Fruit fly (Drosophila melanogaster): ENCODE measurements around the gene SecS.

SecS gene

DNA sequence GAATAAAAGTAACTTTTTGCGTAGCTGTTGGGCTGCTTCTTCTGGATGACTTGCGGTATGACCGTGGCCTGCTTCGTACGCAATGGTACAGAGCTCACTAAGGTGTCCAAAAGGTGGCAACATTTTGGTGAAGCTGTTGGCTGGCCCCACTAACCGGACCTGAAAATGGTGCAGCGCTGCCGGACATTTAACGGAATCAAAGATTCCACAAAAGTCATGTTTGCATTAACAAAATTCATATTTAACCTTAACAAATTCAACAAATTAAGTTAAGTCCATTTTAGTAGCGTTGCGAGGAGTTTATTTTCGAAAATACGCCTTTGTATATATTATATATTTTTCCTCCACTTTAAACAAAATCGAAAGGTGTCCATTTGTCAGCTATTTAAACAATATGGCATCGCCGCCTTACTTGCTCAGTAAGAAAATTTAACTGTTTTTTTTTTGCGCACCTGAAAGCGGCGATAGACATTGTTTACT, at the start of gene SecS, which contains the start of gene kra:
SecS (plus strand) TSS at position 390 of the 480 bp plus-strand sequence.
kra (minus strand) TSS at position 93 of the 480 bp plus-strand sequence.
- no peak for TF ChIP-seq fd96Ca (GFP tag; IDR thresholded peaks at IDR 0.05)
- TF ChIP-seq CG13204 (GFP tag; optimal IDR thresholded peaks at IDR 0.05): no peak
- no peak for TF ChIP-seq rn (GFP tag; IDR thresholded peaks at IDR 0.05)
- peak; percentile 32 for TF ChIP-seq CG8159 (tag; optimal IDR thresholded peaks at IDR 0.05)
- TF ChIP-seq CG10348 (GFP tag; IDR thresholded peaks at IDR 0.05): no peak
- TF ChIP-seq CG8301 (tag; optimal IDR thresholded peaks at IDR 0.05): peak; percentile 11
- TF ChIP-seq CG17806 (tag; optimal IDR thresholded peaks at IDR 0.05): peak; percentile 29
- TF ChIP-seq CG15710 (tag; optimal IDR thresholded peaks at IDR 0.05): peak; percentile 38
- no peak for TF ChIP-seq Pif1B (GFP tag; optimal IDR thresholded peaks at IDR 0.05)
- peak; percentile 35 for TF ChIP-seq Snoo (tag; optimal IDR thresholded peaks at IDR 0.05)
- peak; percentile 40 for TF ChIP-seq CG9948 (tag; optimal IDR thresholded peaks at IDR 0.05)
- TF ChIP-seq CG34367 (tag; optimal IDR thresholded peaks at IDR 0.05): peak; percentile 11
- TF ChIP-seq CG4496 (GFP tag; IDR thresholded peaks at IDR 0.05): no peak

DNA sequence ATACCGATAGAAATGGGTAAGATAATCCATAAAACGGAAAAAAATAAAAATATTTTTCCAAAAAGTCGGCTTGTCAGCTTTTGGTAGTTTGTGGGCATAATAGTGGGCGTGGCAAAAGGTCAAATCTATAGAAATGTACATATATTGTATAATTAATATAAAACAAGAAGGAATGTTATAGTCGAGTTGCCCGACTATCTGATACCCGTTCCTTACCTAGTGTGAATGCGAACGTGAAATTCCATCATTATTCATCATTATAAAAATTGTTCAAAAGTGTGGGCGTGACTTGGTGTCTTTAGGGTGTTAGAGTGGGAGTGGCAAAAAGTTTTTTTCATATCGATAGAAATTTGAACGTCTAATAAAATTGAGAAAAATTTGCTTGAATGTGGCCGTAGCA, 49.6 kb upstream of the SecS start:
- TF ChIP-seq Pif1A (GFP tag; optimal IDR thresholded peaks at IDR 0.05): no peak
- TF ChIP-seq fd96Ca (GFP tag; IDR thresholded peaks at IDR 0.05): no peak
- TF ChIP-seq EcR (GFP tag; optimal IDR thresholded peaks at IDR 0.05): no peak
- TF ChIP-seq rn (GFP tag; IDR thresholded peaks at IDR 0.05): no peak
- no peak for TF ChIP-seq CG13204 (GFP tag; optimal IDR thresholded peaks at IDR 0.05)

dm6 chr3R:5554082-5554481, 47.2 kb upstream of the SecS start, which contains the start of gene Pcmt:
Gene Pcmt, minus strand, starts transcription at chr3R:5554316.
- TF ChIP-seq CG14655 (GFP tag; optimal IDR thresholded peaks at IDR 0.05) (no peak), rn (GFP tag; IDR thresholded peaks at IDR 0.05) (no peak), EcR (GFP tag; optimal IDR thresholded peaks at IDR 0.05) (no peak), CG15710 (tag; optimal IDR thresholded peaks at IDR 0.05) (no peak), CG34367 (tag; optimal IDR thresholded peaks at IDR 0.05) (no peak), CG12605 (GFP tag; IDR thresholded peaks at IDR 0.05) (no peak), CG13204 (GFP tag; optimal IDR thresholded peaks at IDR 0.05) (no peak), Snoo (tag; optimal IDR thresholded peaks at IDR 0.05) (no peak), CG10348 (GFP tag; IDR thresholded peaks at IDR 0.05) (no peak), CG4496 (GFP tag; IDR thresholded peaks at IDR 0.05) (no peak), CG8159 (tag; optimal IDR thresholded peaks at IDR 0.05) (no peak), CG8301 (tag; optimal IDR thresholded peaks at IDR 0.05) (no peak), Ets98B (GFP tag; IDR thresholded peaks at IDR 0.05) (no peak), gl (tag; optimal IDR thresholded peaks at IDR 0.05) (no peak), Pif1B (GFP tag; optimal IDR thresholded peaks at IDR 0.05) (no peak), CG9948 (tag; optimal IDR thresholded peaks at IDR 0.05) (no peak), CG17806 (tag; optimal IDR thresholded peaks at IDR 0.05) (no peak), fd96Ca (GFP tag; IDR thresholded peaks at IDR 0.05) (no peak), Pif1A (GFP tag; optimal IDR thresholded peaks at IDR 0.05) (no peak), CG32121 (GFP tag; IDR thresholded peaks at IDR 0.05) (no peak)

DNA sequence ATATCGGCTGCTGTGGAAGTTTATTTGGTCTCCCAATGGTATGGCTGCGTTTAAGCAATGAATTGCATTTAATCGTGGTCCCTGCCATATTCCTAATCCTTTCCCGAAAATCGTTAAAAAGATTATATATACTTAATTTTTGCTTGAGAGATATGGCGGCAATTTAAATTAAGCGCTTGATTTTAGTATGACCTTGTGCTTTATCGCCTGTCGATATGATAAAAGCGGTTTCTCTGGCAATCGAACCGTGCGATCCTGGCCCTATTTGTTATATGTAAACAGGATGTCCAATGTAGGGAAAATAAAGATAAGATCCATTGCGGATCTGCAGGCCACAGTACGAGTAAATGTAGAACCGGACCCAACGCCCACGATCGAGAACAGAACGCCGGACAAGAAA, 46.4 kb upstream of the SecS start, which contains the start of gene Snm1:
Snm1 (plus strand) TSS at position 233 of the 400 bp plus-strand sequence.
- TF ChIP-seq CG34367 (tag; optimal IDR thresholded peaks at IDR 0.05) (no peak), CG4496 (GFP tag; IDR thresholded peaks at IDR 0.05) (0 out of 3 replicates have a peak, but pooled peaks have one; percentile 21)

DNA sequence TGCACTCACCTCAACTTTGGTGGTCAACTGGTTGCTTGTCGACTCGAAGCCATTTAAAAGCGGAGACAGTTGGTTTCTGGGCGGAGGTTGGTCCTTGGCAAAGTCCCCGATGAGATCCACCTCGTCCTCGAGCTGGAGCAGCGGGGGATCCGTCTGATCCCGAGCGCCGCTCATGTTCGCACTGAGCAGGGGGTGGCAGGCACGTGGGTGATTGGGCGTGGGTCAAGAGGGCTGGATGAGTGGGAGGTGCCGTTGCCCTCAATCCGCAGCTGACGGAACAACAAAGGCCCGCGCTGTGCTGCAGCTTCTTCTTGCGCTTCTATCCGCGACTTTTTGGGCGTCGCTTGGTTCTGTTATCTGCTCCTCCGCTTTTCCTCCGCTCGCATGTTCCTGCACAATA, 38.3 kb upstream of the SecS start:
- TF ChIP-seq CG32121 (GFP tag; IDR thresholded peaks at IDR 0.05): no peak
- no peak for TF ChIP-seq Pif1B (GFP tag; optimal IDR thresholded peaks at IDR 0.05)
- TF ChIP-seq CG8159 (tag; optimal IDR thresholded peaks at IDR 0.05): no peak
- TF ChIP-seq fd96Ca (GFP tag; IDR thresholded peaks at IDR 0.05): no peak
- TF ChIP-seq CG17806 (tag; optimal IDR thresholded peaks at IDR 0.05): no peak
- no peak for TF ChIP-seq EcR (GFP tag; optimal IDR thresholded peaks at IDR 0.05)
- no peak for TF ChIP-seq Snoo (tag; optimal IDR thresholded peaks at IDR 0.05)
- TF ChIP-seq CG13204 (GFP tag; optimal IDR thresholded peaks at IDR 0.05): no peak
- no peak for TF ChIP-seq CG15710 (tag; optimal IDR thresholded peaks at IDR 0.05)
- TF ChIP-seq CG8301 (tag; optimal IDR thresholded peaks at IDR 0.05): no peak
- TF ChIP-seq CG12605 (GFP tag; IDR thresholded peaks at IDR 0.05): no peak

dm6 chr3R:5563420-5563819, 37.8 kb upstream of the SecS start, which contains the start of gene Pi4KIIalpha:
Gene Pi4KIIalpha, minus strand, starts transcription at chr3R:5563652.
- no peak for TF ChIP-seq CG9948 (tag; optimal IDR thresholded peaks at IDR 0.05)
- no peak for TF ChIP-seq CG14655 (GFP tag; optimal IDR thresholded peaks at IDR 0.05)
- no peak for TF ChIP-seq CG10348 (GFP tag; IDR thresholded peaks at IDR 0.05)
- TF ChIP-seq Pif1A (GFP tag; optimal IDR thresholded peaks at IDR 0.05): no peak
- no peak for TF ChIP-seq CG4496 (GFP tag; IDR thresholded peaks at IDR 0.05)
- no peak for TF ChIP-seq Pif1B (GFP tag; optimal IDR thresholded peaks at IDR 0.05)
- no peak for TF ChIP-seq CG12605 (GFP tag; IDR thresholded peaks at IDR 0.05)
- no peak for TF ChIP-seq CG34367 (tag; optimal IDR thresholded peaks at IDR 0.05)
- no peak for TF ChIP-seq CG15710 (tag; optimal IDR thresholded peaks at IDR 0.05)
- TF ChIP-seq D1 (tag; optimal IDR thresholded peaks at IDR 0.05): no peak
- no peak for TF ChIP-seq EcR (GFP tag; optimal IDR thresholded peaks at IDR 0.05)
- no peak for TF ChIP-seq Ets98B (GFP tag; IDR thresholded peaks at IDR 0.05)
- TF ChIP-seq CG17806 (tag; optimal IDR thresholded peaks at IDR 0.05): no peak
- TF ChIP-seq rn (GFP tag; IDR thresholded peaks at IDR 0.05): no peak
- no peak for TF ChIP-seq gl (tag; optimal IDR thresholded peaks at IDR 0.05)
- TF ChIP-seq fd96Ca (GFP tag; IDR thresholded peaks at IDR 0.05): no peak

All from whole organism, pupa.